Fruit fly (Drosophila melanogaster): ENCODE results near the gene Alr.
A peak's percentile ranks its signal among the peaks of the same experiment; 100 is the strongest.

Gene Alr

dm6 chrX:19750626-19751149, 2.6 kb downstream of the Alr start, which contains the start of gene Abcd3 (continued):
- TF ChIP-seq CG4404 (GFP tag; IDR thresholded peaks at IDR 0.05) (no peak), bowl (GFP tag; IDR thresholded peaks at IDR 0.05) (0 out of 2 replicates have a peak, but pooled peaks have one; percentile 21), ranshi (GFP tag; IDR thresholded peaks at IDR 0.05) (no peak), NfI (GFP tag; optimal IDR thresholded peaks at IDR 0.05) (peak; percentile 19), sr (GFP tag; IDR thresholded peaks at IDR 0.05) (0 out of 3 replicates have a peak, but pooled peaks have one; percentile 43), sens (GFP tag) (peak; percentile 88), Mes4 (GFP tag; optimal IDR thresholded peaks at IDR 0.05) (no peak), exex (tag; optimal IDR thresholded peaks at IDR 0.05) (peak; percentile 54), CG17328 (GFP tag; IDR thresholded peaks at IDR 0.05) (no peak), CG32772 (GFP tag; IDR thresholded peaks at IDR 0.05) (no peak), kay (GFP tag; optimal IDR thresholded peaks at IDR 0.05) (no peak), hbn (GFP tag; IDR thresholded peaks at IDR 0.05; ENCODE audit: partially characterized antibody) (peak; percentile 51), zf30C (GFP tag; optimal IDR thresholded peaks at IDR 0.05) (peak; percentile 16), Aef1 (GFP tag; IDR thresholded peaks at IDR 0.05) (no peak), Sin3A (optimal IDR thresholded peaks at IDR 0.05) (peak; percentile 20), CG17802 (tag; optimal IDR thresholded peaks at IDR 0.05) (no peak), CG6791 (GFP tag; IDR thresholded peaks at IDR 0.05; ENCODE audit: partially characterized antibody) (peak; percentile 75), Fer1 (GFP tag; optimal IDR thresholded peaks at IDR 0.05) (peak; percentile 71), tgo (GFP tag; IDR thresholded peaks at IDR 0.05) (no peak), CG11398 (GFP tag; optimal IDR thresholded peaks at IDR 0.05) (no peak), Mrtf (GFP tag; IDR thresholded peaks at IDR 0.05) (no peak), Hmx (GFP tag; optimal IDR thresholded peaks at IDR 0.05) (no peak), Dip3 (GFP tag; optimal IDR thresholded peaks at IDR 0.05) (no peak), ash1 (GFP tag; optimal IDR thresholded peaks at IDR 0.05) (no peak), CG14050 (GFP tag; IDR thresholded peaks at IDR 0.05) (no peak), CHES-1-like (GFP tag; optimal IDR thresholded peaks at IDR 0.05) (peak; percentile 19), CG13775 (GFP tag; optimal IDR thresholded peaks at IDR 0.05) (peak; percentile 18), Tbp (GFP tag; optimal IDR thresholded peaks at IDR 0.05) (no peak), CG7786 (GFP tag; optimal IDR thresholded peaks at IDR 0.05) (peak; percentile 19), seq (GFP tag; IDR thresholded peaks at IDR 0.05) (peak; percentile 68; the same call in 1 of the 2 replicates), CG9797 (GFP tag; optimal IDR thresholded peaks at IDR 0.05) (peak; percentile 24), CG4360 (GFP tag; IDR thresholded peaks at IDR 0.05) (no peak), Camta (GFP tag; optimal IDR thresholded peaks at IDR 0.05) (no peak), Hsf (GFP tag; optimal IDR thresholded peaks at IDR 0.05) (no peak), ewg (GFP tag; optimal IDR thresholded peaks at IDR 0.05) (peak; percentile 38), pros (GFP tag; optimal IDR thresholded peaks at IDR 0.05) (peak; percentile 87), CG12236 (GFP tag; optimal IDR thresholded peaks at IDR 0.05) (no peak), pho (GFP tag; optimal IDR thresholded peaks at IDR 0.05) (no peak), CG13424 (tag; optimal IDR thresholded peaks at IDR 0.05) (no peak), Lpt (GFP tag; optimal IDR thresholded peaks at IDR 0.05) (no peak), CG6175 (GFP tag; IDR thresholded peaks at IDR 0.05) (0 out of 3 replicates have a peak, but pooled peaks have one; percentile 40), Taf1 (GFP tag; IDR thresholded peaks at IDR 0.05) (no peak), Mad (GFP tag; optimal IDR thresholded peaks at IDR 0.05) (no peak), pan (optimal IDR thresholded peaks at IDR 0.05) (no peak), pan (GFP tag; optimal IDR thresholded peaks at IDR 0.05 in 1 of 2, IDR thresholded peaks at IDR 0.05 in 1 of 2) (no peak), da (GFP tag; optimal IDR thresholded peaks at IDR 0.05) (peak; percentile 62), Hr51 (GFP tag; optimal IDR thresholded peaks at IDR 0.05) (peak in 1 of 2 experiments; percentile 13), CG15269 (tag; optimal IDR thresholded peaks at IDR 0.05) (peak; percentile 15), stc (GFP tag; IDR thresholded peaks at IDR 0.05) (0 out of 2 replicates have a peak, but pooled peaks have one; percentile 12), Oaz (GFP tag; IDR thresholded peaks at IDR 0.05) (no peak), Chrac-16 (GFP tag; optimal IDR thresholded peaks at IDR 0.05) (no peak), dan (GFP tag; IDR thresholded peaks at IDR 0.05) (no peak)
